Worm (Caenorhabditis elegans) whole organism, L4 larva: ENCODE data around the gene H40L08.2.

Experiments
- attf-4 ChIP-seq: sonication (generic microtip); optimal IDR thresholded peaks from 3 replicates; lab custom pipeline; 2017; ENCODE audit warnings: missing biosample characterization, missing genetic modification characterization
- dmd-8 ChIP-seq: fragments of 200-800 bp; sonication (Bioruptor generic); IDR thresholded peaks from 2 replicates; pipeline ENCODE4 v1.3.6; 2022; ENCODE audit warnings: missing genetic modification characterization, missing compliant biosample characterization
- dve-1 ChIP-seq: sonication (generic microtip); optimal IDR thresholded peaks from 2 replicates; lab custom pipeline; 2017; ENCODE audit warnings: antibody characterized with exemption, mild to moderate bottlenecking, missing genetic modification characterization, missing compliant biosample characterization; ENCODE audit not compliant: insufficient read depth
- lin-15B ChIP-seq: fragments of 150-350 bp; sonication (generic microtip); optimal IDR thresholded peaks from 3 replicates; lab custom pipeline; 2014; ENCODE audit warnings: missing biosample characterization, missing genetic modification characterization
- lin-39 ChIP-seq: fragments of 150-350 bp; optimal IDR thresholded peaks from 2 replicates; lab custom pipeline; 2014; ENCODE audit warnings: missing biosample characterization, missing genetic modification reagents, missing genetic modification characterization
- nhr-77 ChIP-seq: fragments of 150-350 bp; optimal IDR thresholded peaks from 2 replicates; lab custom pipeline; 2014; ENCODE audit warnings: missing biosample characterization, missing genetic modification characterization
- pqm-1 ChIP-seq: sonication (generic microtip); optimal IDR thresholded peaks from 2 replicates; lab custom pipeline; 2017; ENCODE audit warnings: missing biosample characterization, missing genetic modification characterization
- unc-62 ChIP-seq, 3 experiments: fragments of 150-350 bp in 1 of 3; sonication (generic microtip); optimal IDR thresholded peaks in 2 of 3; peaks in 1 of 3; 1 replicate in 1 of 3; 2 replicates in 2 of 3; lab custom pipeline; 2014 to 2017; ENCODE audit warnings: missing biosample characterization in 3 of 3, missing genetic modification characterization in 3 of 3, missing genetic modification reagents in 3 of 3, missing genotype in 1 of 3

- TF ChIP-seq dmd-8 (GFP tag; lab: Robert Waterston, UW) = no peak
- no peak for TF ChIP-seq dve-1 (tag; lab: Kevin White, UChicago)
- TF ChIP-seq lin-15B (tag; lab: Kevin White, UChicago) = no peak
- no peak for TF ChIP-seq nhr-77
- no peak for TF ChIP-seq unc-62 (GFP tag; optimal IDR thresholded peaks at IDR 0.05 in 1 of 2; lab: Kevin White, UChicago)
- TF ChIP-seq unc-62 (tag; optimal IDR thresholded peaks at IDR 0.05; lab: Kevin White, UChicago) = no peak
- TF ChIP-seq attf-4 (tag; lab: Kevin White, UChicago) = no peak
- TF ChIP-seq pqm-1 (tag; lab: Kevin White, UChicago) = no peak
- TF ChIP-seq lin-39 = no peak
These were observed 30.3 kb upstream of the H40L08.2 start, which contains the start of gene mlt-9 for ce11 chrX:15107747-15108252.
